Worm (Caenorhabditis elegans): ENCODE data around the gene lido-12.

DNA sequence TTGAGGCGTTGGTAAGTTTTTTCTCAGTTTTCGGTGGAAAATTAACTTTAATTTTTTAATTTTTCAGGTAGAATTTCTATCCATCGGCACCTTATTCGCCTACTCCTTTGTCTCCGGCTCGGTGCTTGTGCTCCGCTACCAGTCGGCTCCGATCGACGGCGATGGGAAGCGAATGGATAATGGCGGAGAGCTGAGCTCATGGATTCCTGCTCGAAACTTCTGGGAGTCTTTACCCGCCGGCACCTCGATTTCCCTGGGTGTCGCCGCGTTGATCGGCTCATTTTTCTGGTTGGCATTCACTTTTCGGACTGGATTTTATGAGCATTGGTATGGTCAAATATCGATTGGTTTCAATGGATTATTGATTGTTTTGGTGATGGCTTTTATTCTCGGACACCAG lies 29.3 kb downstream of the lido-12 start:
- TF ChIP-seq nhr-11 (tag; optimal IDR thresholded peaks at IDR 0.05) (no peak), nhr-12 (tag; optimal IDR thresholded peaks at IDR 0.05) (no peak), ceh-82 (tag; optimal IDR thresholded peaks at IDR 0.05) (no peak), lin-11 (tag; optimal IDR thresholded peaks at IDR 0.05) (no peak), skn-1 (tag; optimal IDR thresholded peaks at IDR 0.05) (no peak), ztf-11 (tag; optimal IDR thresholded peaks at IDR 0.05) (no peak), peb-1 (tag; optimal IDR thresholded peaks at IDR 0.05) (no peak), zag-1 (tag; optimal IDR thresholded peaks at IDR 0.05) (no peak)

Measured in whole organism, L2 larva.